Worm (Caenorhabditis elegans): ENCODE measurements around the gene Y25C1A.14.
"Not testable (repeated sequence)": the region's sequence is repeated elsewhere in the genome, so short reads cannot be mapped to it uniquely, and the experiment has no call there.

ce11 chrII:3126741-3127140 is 30.0 kb upstream of the Y25C1A.14 start, which contains the start of gene ins-31:
- not testable (repeated sequence) for TF ChIP-seq ceh-9 (tag; optimal IDR thresholded peaks at IDR 0.05); C38D4.7 (GFP tag; optimal IDR thresholded peaks at IDR 0.05); eyg-1 (tag; optimal IDR thresholded peaks at IDR 0.05); lin-11 (tag; optimal IDR thresholded peaks at IDR 0.05)

Measured in whole organism, late embryonic.